Fruit fly (Drosophila melanogaster): ENCODE measurements around the gene CG15219.

- TF ChIP-seq tj (GFP tag; optimal IDR thresholded peaks at IDR 0.05) (no peak), kay (GFP tag; ENCODE audit: borderline replicate concordance) (no peak), CG7045 (GFP tag; optimal IDR thresholded peaks at IDR 0.05) (no peak), CG33017 (tag; optimal IDR thresholded peaks at IDR 0.05) (no peak), CG11617 (GFP tag; optimal IDR thresholded peaks at IDR 0.05) (no peak), CG14711 (tag; optimal IDR thresholded peaks at IDR 0.05) (no peak), cic (GFP tag; optimal IDR thresholded peaks at IDR 0.05) (no peak), CG7101 (tag; optimal IDR thresholded peaks at IDR 0.05) (no peak), CG5204 (GFP tag; optimal IDR thresholded peaks at IDR 0.05) (no peak), toe (GFP tag; optimal IDR thresholded peaks at IDR 0.05) (no peak), pad (GFP tag; optimal IDR thresholded peaks at IDR 0.05) (no peak), Mnt (GFP tag; optimal IDR thresholded peaks at IDR 0.05) (no peak)
Observed at dm6 chr2L:22070844-22071243, 34.5 kb downstream of the CG15219 start, which contains the start of gene tplus3a.
